Fruit fly (Drosophila melanogaster) whole organism, prepupa: ENCODE measurements around the gene Tudor-SN.

Experiments used
- CG11762 ChIP-seq: fragments of 200-800 bp; sonication (Bioruptor generic); optimal IDR thresholded peaks from 3 replicates; lab custom pipeline; 2016; ENCODE audit warnings: missing biosample characterization, missing genetic modification characterization; ENCODE audit not compliant: insufficient read depth
- CG11902 ChIP-seq: fragments of 200-800 bp; sonication (Bioruptor generic); optimal IDR thresholded peaks from 3 replicates; lab custom pipeline; 2016; ENCODE audit warnings: missing biosample characterization, missing genetic modification characterization
- CG31627 ChIP-seq: fragments of 200-800 bp; sonication (Bioruptor generic); optimal IDR thresholded peaks from 3 replicates; lab custom pipeline; 2016; ENCODE audit warnings: missing biosample characterization, missing genetic modification characterization
- CG6163 ChIP-seq: fragments of 200-800 bp; sonication (Bioruptor generic); IDR thresholded peaks from 3 replicates; pipeline ENCODE4 v1.3.6; 2022; ENCODE audit warnings: missing biosample characterization, missing genetic modification characterization
- CG6854 ChIP-seq: fragments of 200-800 bp; sonication (Bioruptor generic); optimal IDR thresholded peaks from 2 replicates; lab custom pipeline; 2017; ENCODE audit warnings: missing biosample characterization, mild to moderate bottlenecking, missing genetic modification characterization
- CG8632 ChIP-seq: fragments of 200-800 bp; sonication (Bioruptor generic); optimal IDR thresholded peaks from 3 replicates; lab custom pipeline; 2016; ENCODE audit warnings: missing biosample characterization, missing genetic modification characterization
- Gug ChIP-seq: fragments of 200-800 bp; sonication (Bioruptor generic); IDR thresholded peaks from 2 replicates; pipeline ENCODE4 v1.3.6; 2022; ENCODE audit warnings: missing biosample characterization, missing genetic modification characterization
- fd59A ChIP-seq: fragments of 200-800 bp; sonication (Bioruptor generic); optimal IDR thresholded peaks from 2 replicates; lab custom pipeline; 2017; ENCODE audit warnings: missing biosample characterization, mild to moderate bottlenecking, missing genetic modification characterization, missing genetic modification reagents

- no peak for TF ChIP-seq Gug
- no peak for TF ChIP-seq CG6854 (GFP tag; lab: Kevin White, UChicago)
- TF ChIP-seq fd59A (GFP tag; lab: Kevin White, UChicago) = no peak
- TF ChIP-seq CG8632 (GFP tag; lab: Kevin White, UChicago) = no peak
- TF ChIP-seq CG11902 (GFP tag; lab: Kevin White, UChicago) = no peak
- TF ChIP-seq CG11762 = no peak
- no peak for TF ChIP-seq CG6163
- no peak for TF ChIP-seq CG31627 (GFP tag; lab: Kevin White, UChicago)
Observed at dm6 chr3L:267618-268017, 3.4 kb upstream of the Tudor-SN start.
